Worm (Caenorhabditis elegans): ENCODE data around the gene C24A8.6.
"Not testable (repeated sequence)": the region's sequence is repeated elsewhere in the genome, so short reads cannot be mapped to it uniquely, and the experiment has no call there.

Gene C24A8.6

DNA sequence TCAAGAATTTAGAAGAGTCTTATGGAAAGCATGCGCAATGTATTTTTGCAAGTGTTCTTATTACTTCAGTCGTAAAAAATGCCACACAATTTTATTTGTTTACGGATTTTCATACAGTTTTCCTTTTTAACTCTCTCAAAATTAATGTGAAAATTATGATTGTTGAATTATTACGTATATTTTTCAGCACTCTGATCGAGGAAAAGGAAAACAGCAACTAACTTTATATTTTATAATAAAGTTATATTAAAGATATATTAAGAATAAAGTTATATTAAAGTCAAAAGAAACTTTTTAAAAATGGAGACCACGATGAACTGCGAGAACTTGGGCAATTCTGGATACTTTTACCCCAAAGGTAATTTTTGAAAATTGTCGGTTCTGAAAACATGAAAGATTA, 18.0 kb upstream of the C24A8.6 start, which contains the start of gene F14H12.2:
TSS of gene F14H12.2 (plus strand) at position 301 of the 400 bp plus-strand sequence.
- TF ChIP-seq tra-4 (tag; optimal IDR thresholded peaks at IDR 0.05), result no peak

ce11 chrX:4343915-4344314, 11.7 kb upstream of the C24A8.6 start, which contains the start of gene F14H12.3:
F14H12.3 (plus strand) TSS chrX:4344215.
- TF ChIP-seq tbx-11 (GFP tag; IDR thresholded peaks at IDR 0.05), result no peak
- TF ChIP-seq aly-1 (tag; optimal IDR thresholded peaks at IDR 0.05), result no peak
- TF ChIP-seq B0310.2 (tag; optimal IDR thresholded peaks at IDR 0.05), result no peak
- 0 out of 2 replicates have a peak, but pooled peaks have one; percentile 40 for TF ChIP-seq scrt-1 (GFP tag; IDR thresholded peaks at IDR 0.05)

ce11 chrX:4342730-4343129, 10.5 kb upstream of the C24A8.6 start:
- TF ChIP-seq hnd-1 (tag; optimal IDR thresholded peaks at IDR 0.05), result no peak
- TF ChIP-seq ceh-13 (GFP tag; optimal IDR thresholded peaks at IDR 0.05), result no peak
- TF ChIP-seq pes-1 (GFP tag; IDR thresholded peaks at IDR 0.05), result no peak
- TF ChIP-seq sea-1 (GFP tag; conservative IDR thresholded peaks at IDR 0.05), result no peak
- TF ChIP-seq B0310.2 (tag; optimal IDR thresholded peaks at IDR 0.05), result no peak
- no peak for TF ChIP-seq ceh-36 (tag; optimal IDR thresholded peaks at IDR 0.05)
- no peak for TF ChIP-seq ets-7 (tag; optimal IDR thresholded peaks at IDR 0.05)
- no peak for TF ChIP-seq F13C5.2 (tag; optimal IDR thresholded peaks at IDR 0.05)
- no peak for TF ChIP-seq hmg-4 (GFP tag; optimal IDR thresholded peaks at IDR 0.05)

DNA sequence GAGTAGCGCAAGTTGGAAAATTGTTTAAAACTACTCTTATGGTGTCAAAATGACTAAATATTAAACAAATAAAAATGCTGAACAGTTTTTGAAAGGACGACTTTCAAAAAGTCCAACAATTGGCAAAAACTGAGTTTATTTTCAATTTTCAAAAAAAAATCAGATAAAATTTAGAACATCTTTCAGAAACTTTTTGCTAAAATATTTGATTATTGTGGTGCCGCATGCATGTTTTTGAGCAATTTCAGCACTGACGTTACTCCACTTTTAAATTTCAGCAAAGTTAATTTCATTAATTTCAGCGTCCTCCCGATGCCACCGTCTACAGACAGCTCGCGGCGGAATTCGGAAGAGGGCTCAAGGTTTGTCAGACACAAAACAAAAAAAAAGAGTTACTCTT, 7.1 kb upstream of the C24A8.6 start, which contains the start of gene cst-1:
TSS of gene cst-1 (plus strand) at position 301 of the 400 bp plus-strand sequence.
- not testable (repeated sequence) for TF ChIP-seq flt-1 (GFP tag; IDR thresholded peaks at IDR 0.05); aly-1 (tag; optimal IDR thresholded peaks at IDR 0.05); ceh-13 (GFP tag; optimal IDR thresholded peaks at IDR 0.05)

DNA sequence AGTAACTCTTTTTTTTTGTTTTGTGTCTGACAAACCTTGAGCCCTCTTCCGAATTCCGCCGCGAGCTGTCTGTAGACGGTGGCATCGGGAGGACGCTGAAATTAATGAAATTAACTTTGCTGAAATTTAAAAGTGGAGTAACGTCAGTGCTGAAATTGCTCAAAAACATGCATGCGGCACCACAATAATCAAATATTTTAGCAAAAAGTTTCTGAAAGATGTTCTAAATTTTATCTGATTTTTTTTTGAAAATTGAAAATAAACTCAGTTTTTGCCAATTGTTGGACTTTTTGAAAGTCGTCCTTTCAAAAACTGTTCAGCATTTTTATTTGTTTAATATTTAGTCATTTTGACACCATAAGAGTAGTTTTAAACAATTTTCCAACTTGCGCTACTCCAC, 3.7 kb upstream of the C24A8.6 start, which contains the start of gene cst-2:
TSS of gene cst-2 (minus strand) at position 101 of the 400 bp plus-strand sequence.
- not testable (repeated sequence) for TF ChIP-seq ceh-36 (tag; optimal IDR thresholded peaks at IDR 0.05); ets-7 (tag; optimal IDR thresholded peaks at IDR 0.05); ceh-13 (GFP tag; optimal IDR thresholded peaks at IDR 0.05)

ce11 chrX:4328816-4329215, 3.4 kb downstream of the C24A8.6 start, which contains the start of gene C24A8.5:
C24A8.5 (minus strand) TSS chrX:4328916.
- TF ChIP-seq hmg-4 (GFP tag; optimal IDR thresholded peaks at IDR 0.05) (no peak), B0310.2 (tag; optimal IDR thresholded peaks at IDR 0.05) (no peak), tbx-11 (GFP tag; IDR thresholded peaks at IDR 0.05) (no peak), tbx-37 (GFP tag; conservative IDR thresholded peaks at IDR 0.05) (no peak), ceh-13 (GFP tag; optimal IDR thresholded peaks at IDR 0.05) (no peak), aly-1 (tag; optimal IDR thresholded peaks at IDR 0.05) (no peak), pes-1 (GFP tag; IDR thresholded peaks at IDR 0.05) (no peak), hmbx-1 (tag; optimal IDR thresholded peaks at IDR 0.05) (no peak), hnd-1 (tag; optimal IDR thresholded peaks at IDR 0.05) (no peak), ets-7 (tag; optimal IDR thresholded peaks at IDR 0.05) (no peak), F13C5.2 (tag; optimal IDR thresholded peaks at IDR 0.05) (no peak), sea-1 (GFP tag; conservative IDR thresholded peaks at IDR 0.05) (no peak), tra-4 (tag; optimal IDR thresholded peaks at IDR 0.05) (no peak), scrt-1 (GFP tag; IDR thresholded peaks at IDR 0.05) (no peak), ama-1 (optimal IDR thresholded peaks at IDR 0.05) (no peak), flt-1 (GFP tag; IDR thresholded peaks at IDR 0.05) (no peak), ceh-36 (tag; optimal IDR thresholded peaks at IDR 0.05) (no peak)

DNA sequence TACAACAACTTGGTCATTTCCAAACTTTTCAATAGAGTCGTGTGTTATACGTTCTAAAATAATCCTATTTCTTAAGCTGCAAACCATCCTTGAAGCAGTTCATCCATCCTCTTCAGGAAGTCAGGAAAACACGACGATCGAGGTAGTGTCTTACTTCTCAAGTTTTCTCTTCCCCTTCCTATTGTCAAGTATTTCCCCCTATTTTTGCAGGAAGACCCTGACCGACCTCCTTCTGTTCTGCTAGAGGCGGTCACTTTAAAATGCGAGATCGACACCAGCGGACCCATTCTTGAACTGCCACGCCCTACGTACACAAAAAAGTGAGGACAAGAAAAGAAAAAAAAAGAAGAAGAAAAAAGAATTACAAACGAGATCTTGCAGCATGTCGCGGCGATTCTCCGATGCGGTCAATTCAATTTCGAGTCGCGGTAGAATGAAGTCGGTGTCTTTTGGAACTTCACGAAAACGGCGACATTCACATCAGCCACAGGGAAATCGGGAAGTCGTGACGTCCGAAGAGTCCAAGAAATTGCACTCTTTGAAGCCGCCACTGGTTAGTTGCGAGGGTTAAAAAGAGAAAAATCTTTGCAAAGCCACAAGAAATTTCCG, 9.3 kb downstream of the C24A8.6 start:
- TF ChIP-seq flt-1 (GFP tag; IDR thresholded peaks at IDR 0.05) (no peak), ama-1 (optimal IDR thresholded peaks at IDR 0.05) (no peak), pes-1 (GFP tag; IDR thresholded peaks at IDR 0.05) (no peak), B0310.2 (tag; optimal IDR thresholded peaks at IDR 0.05) (no peak), ets-7 (tag; optimal IDR thresholded peaks at IDR 0.05) (no peak), tbx-37 (GFP tag; conservative IDR thresholded peaks at IDR 0.05) (no peak), F13C5.2 (tag; optimal IDR thresholded peaks at IDR 0.05) (no peak), ceh-13 (GFP tag; optimal IDR thresholded peaks at IDR 0.05) (no peak), ceh-36 (tag; optimal IDR thresholded peaks at IDR 0.05) (no peak), sea-1 (GFP tag; conservative IDR thresholded peaks at IDR 0.05) (no peak)

ce11 chrX:4320563-4320962, 11.6 kb downstream of the C24A8.6 start, which contains the start of gene dop-6:
dop-6 (plus strand) TSS chrX:4320863.
- TF ChIP-seq ama-1 (optimal IDR thresholded peaks at IDR 0.05) (no peak), hnd-1 (tag; optimal IDR thresholded peaks at IDR 0.05) (no peak), ceh-36 (tag; optimal IDR thresholded peaks at IDR 0.05) (no peak), tbx-37 (GFP tag; conservative IDR thresholded peaks at IDR 0.05) (no peak), B0310.2 (tag; optimal IDR thresholded peaks at IDR 0.05) (no peak), sea-1 (GFP tag; conservative IDR thresholded peaks at IDR 0.05) (no peak), hmg-4 (GFP tag; optimal IDR thresholded peaks at IDR 0.05) (no peak), tbx-11 (GFP tag; IDR thresholded peaks at IDR 0.05) (no peak), ets-7 (tag; optimal IDR thresholded peaks at IDR 0.05) (no peak), scrt-1 (GFP tag; IDR thresholded peaks at IDR 0.05) (no peak), aly-1 (tag; optimal IDR thresholded peaks at IDR 0.05) (no peak), ceh-13 (GFP tag; optimal IDR thresholded peaks at IDR 0.05) (no peak), flt-1 (GFP tag; IDR thresholded peaks at IDR 0.05) (no peak)

Measured in whole organism, early embryonic.